Fruit fly (Drosophila melanogaster) whole organism, embryonic: ENCODE results near the gene in.
A peak's percentile ranks its signal among the peaks of the same experiment; 100 is the strongest.

ENCODE experiments used
- Ada2b ChIP-seq: fragments of 200-800 bp; sonication (Bioruptor generic); IDR thresholded peaks from 2 replicates; pipeline ENCODE4 v1.3.6; 2022; ENCODE audit warnings: missing biosample characterization, missing genetic modification characterization
- CG11696 ChIP-seq: fragments of 200-800 bp; sonication (Bioruptor generic); IDR thresholded peaks from 2 replicates; pipeline ENCODE4 v1.3.6; 2022; ENCODE audit warnings: missing biosample characterization, missing genetic modification characterization
- CG11723 ChIP-seq: fragments of 200-800 bp; sonication (Bioruptor generic); optimal IDR thresholded peaks from 2 replicates; lab custom pipeline; 2017; ENCODE audit warnings: missing biosample characterization, mild to moderate bottlenecking, missing genetic modification characterization
- CG12299 ChIP-seq: fragments of 200-800 bp; sonication (Bioruptor generic); optimal IDR thresholded peaks from 2 replicates; lab custom pipeline; 2018; ENCODE audit warnings: missing biosample characterization, mild to moderate bottlenecking, missing genetic modification characterization
- CG12942 ChIP-seq: fragments of 200-800 bp; sonication (Bioruptor generic); optimal IDR thresholded peaks from 3 replicates; lab custom pipeline; 2016; ENCODE audit warnings: missing biosample characterization, missing genetic modification characterization
- CG18599 ChIP-seq: fragments of 200-800 bp; sonication (Bioruptor generic); optimal IDR thresholded peaks from 3 replicates; lab custom pipeline; 2017; ENCODE audit warnings: missing biosample characterization, missing genetic modification characterization, mild to moderate bottlenecking, moderate library complexity, missing genetic modification reagents
- CG30020 ChIP-seq: fragments of 200-800 bp; optimal IDR thresholded peaks from 2 replicates; lab custom pipeline; 2019; ENCODE audit warnings: missing biosample characterization, mild to moderate bottlenecking, missing genetic modification characterization, moderate library complexity
- CG30431 ChIP-seq: fragments of 200-800 bp; sonication (Bioruptor generic); optimal IDR thresholded peaks from 2 replicates; lab custom pipeline; 2017; ENCODE audit warnings: missing biosample characterization, missing genetic modification characterization
- CG31441 ChIP-seq: fragments of 200-800 bp; sonication (Bioruptor generic); IDR thresholded peaks from 2 replicates; pipeline ENCODE4 v1.3.6; 2022; ENCODE audit warnings: missing biosample characterization, missing genetic modification characterization
- CG32772 ChIP-seq: fragments of 200-800 bp; sonication (Bioruptor generic); IDR thresholded peaks from 2 replicates; pipeline ENCODE4 v1.3.6; 2022; ENCODE audit warnings: missing biosample characterization, missing genetic modification characterization
- CG33213 ChIP-seq: fragments of 200-800 bp; sonication (Bioruptor generic); optimal IDR thresholded peaks from 3 replicates; lab custom pipeline; 2016; ENCODE audit warnings: missing biosample characterization, missing genetic modification characterization
- CG3407 ChIP-seq: fragments of 200-800 bp; sonication (Bioruptor generic); optimal IDR thresholded peaks from 2 replicates; lab custom pipeline; 2018; ENCODE audit warnings: missing biosample characterization, mild to moderate bottlenecking, missing genetic modification characterization
- CG4282 ChIP-seq: fragments of 200-800 bp; sonication (Bioruptor generic); optimal IDR thresholded peaks from 2 replicates; lab custom pipeline; 2016; ENCODE audit warnings: missing biosample characterization, missing genetic modification characterization
- CG4730 ChIP-seq: fragments of 200-800 bp; sonication (Bioruptor generic); IDR thresholded peaks from 2 replicates; pipeline ENCODE4 v1.3.6; 2022; ENCODE audit warnings: missing biosample characterization, missing genetic modification characterization
- CG8388 ChIP-seq: fragments of 200-800 bp; sonication (Bioruptor generic); optimal IDR thresholded peaks from 2 replicates; lab custom pipeline; 2019; ENCODE audit warnings: missing biosample characterization, mild to moderate bottlenecking, missing genetic modification characterization, moderate library complexity
- CG9817 ChIP-seq: fragments of 200-800 bp; sonication (Bioruptor generic); optimal IDR thresholded peaks from 2 replicates; lab custom pipeline; 2018; ENCODE audit warnings: missing biosample characterization, mild to moderate bottlenecking, missing genetic modification characterization, moderate library complexity
- CG9932 ChIP-seq: fragments of 200-800 bp; sonication (Bioruptor generic); IDR thresholded peaks from 2 replicates; pipeline ENCODE4 v1.3.6; 2022; ENCODE audit warnings: missing biosample characterization, missing genetic modification characterization
- CHES-1-like ChIP-seq: fragments of 200-800 bp; sonication (Bioruptor generic); optimal IDR thresholded peaks from 2 replicates; lab custom pipeline; 2016; ENCODE audit warnings: missing biosample characterization, missing genetic modification characterization
- Dad ChIP-seq: fragments of 200-800 bp; sonication (Bioruptor generic); optimal IDR thresholded peaks from 3 replicates; lab custom pipeline; 2016; ENCODE audit warnings: missing biosample characterization, missing genetic modification characterization
- Doc3 ChIP-seq: fragments of 200-800 bp; sonication (Bioruptor generic); IDR thresholded peaks from 3 replicates; pipeline ENCODE4 v1.3.6; 2022; ENCODE audit warnings: missing biosample characterization, missing genetic modification characterization; ENCODE audit not compliant: partially characterized antibody
- Fer3 ChIP-seq: fragments of 200-800 bp; sonication (Bioruptor generic); optimal IDR thresholded peaks from 2 replicates; lab custom pipeline; 2018; ENCODE audit warnings: missing biosample characterization, mild to moderate bottlenecking, missing genetic modification characterization, moderate library complexity
- GATAe ChIP-seq: fragments of 200-800 bp; sonication (Bioruptor generic); conservative IDR thresholded peaks from 2 replicates; pipeline ENCODE4 v1.3.6; 2022; ENCODE audit warnings: missing biosample characterization, missing genetic modification characterization
- Hr51 ChIP-seq, 2 experiments: fragments of 200-800 bp; sonication (Bioruptor generic); optimal IDR thresholded peaks; 2 replicates in 1 of 2; 3 replicates in 1 of 2; lab custom pipeline; 2016 to 2018; ENCODE audit warnings: missing biosample characterization in 2 of 2, missing genetic modification characterization in 2 of 2, mild to moderate bottlenecking in 1 of 2, moderate library complexity in 1 of 2
- Mes4 ChIP-seq: fragments of 200-800 bp; sonication (Bioruptor generic); optimal IDR thresholded peaks from 2 replicates; lab custom pipeline; 2016; ENCODE audit warnings: missing biosample characterization, missing genetic modification characterization
- Opbp ChIP-seq: fragments of 200-800 bp; sonication (Bioruptor generic); IDR thresholded peaks from 3 replicates; pipeline ENCODE4 v1.3.6; 2022; ENCODE audit warnings: missing biosample characterization, missing genetic modification characterization; ENCODE audit not compliant: partially characterized antibody
- Ravus ChIP-seq: fragments of 200-800 bp; sonication (Bioruptor generic); IDR thresholded peaks from 2 replicates; pipeline ENCODE4 v1.3.6; 2022; ENCODE audit warnings: missing biosample characterization, missing genetic modification characterization
- Taf1 ChIP-seq: fragments of 200-800 bp; sonication (Bioruptor generic); IDR thresholded peaks from 2 replicates; pipeline ENCODE4 v1.3.6; 2022; ENCODE audit warnings: missing biosample characterization, missing genetic modification characterization
- Tbp ChIP-seq: fragments of >200 bp; optimal IDR thresholded peaks from 2 replicates; lab custom pipeline; 2018; ENCODE audit warnings: missing biosample characterization, missing genetic modification characterization
- Vsx1 ChIP-seq: fragments of 200-800 bp; sonication (Bioruptor generic); optimal IDR thresholded peaks from 2 replicates; lab custom pipeline; 2017; ENCODE audit warnings: missing biosample characterization, mild to moderate bottlenecking, missing genetic modification characterization, missing genetic modification reagents
- Xbp1 ChIP-seq: fragments of 200-800 bp; sonication (Bioruptor generic); optimal IDR thresholded peaks from 3 replicates; lab custom pipeline; 2016; ENCODE audit warnings: missing biosample characterization, mild to moderate bottlenecking, missing genetic modification characterization
- YL-1 ChIP-seq: fragments of 200-800 bp; sonication (Bioruptor generic); optimal IDR thresholded peaks from 3 replicates; lab custom pipeline; 2017; ENCODE audit warnings: missing biosample characterization, mild to moderate bottlenecking, missing genetic modification characterization
- ap ChIP-seq: fragments of 200-800 bp; sonication (Bioruptor generic); IDR thresholded peaks from 2 replicates; pipeline ENCODE4 v1.3.6; 2022; ENCODE audit warnings: missing biosample characterization, missing genetic modification characterization
- bcd ChIP-seq: fragments of 200-800 bp; sonication (Bioruptor generic); optimal IDR thresholded peaks from 2 replicates; lab custom pipeline; 2017; ENCODE audit warnings: missing biosample characterization, mild to moderate bottlenecking, missing genetic modification characterization
- croc ChIP-seq: fragments of 200-800 bp; sonication (Bioruptor generic); conservative IDR thresholded peaks from 3 replicates; pipeline ENCODE4 v1.3.6; 2022; ENCODE audit warnings: missing biosample characterization, missing genetic modification characterization
- da ChIP-seq: fragments of 200-800 bp; sonication (Bioruptor generic); optimal IDR thresholded peaks from 2 replicates; lab custom pipeline; 2016; ENCODE audit warnings: missing biosample characterization, missing genetic modification characterization
- danr ChIP-seq: fragments of 200-800 bp; sonication (Bioruptor generic); IDR thresholded peaks from 2 replicates; pipeline ENCODE4 v1.3.6; 2022; ENCODE audit warnings: missing biosample characterization, missing genetic modification characterization
- dati ChIP-seq: fragments of 200-800 bp; sonication (Bioruptor generic); IDR thresholded peaks from 2 replicates; pipeline ENCODE4 v1.3.6; 2022; ENCODE audit warnings: missing biosample characterization, missing genetic modification characterization
- dpn ChIP-seq, 2 experiments: fragments of 200-800 bp; sonication (Bioruptor generic); optimal IDR thresholded peaks; 3 replicates each; lab custom pipeline; 2016; ENCODE audit warnings: missing biosample characterization in 2 of 2, missing genetic modification characterization in 2 of 2
- gem ChIP-seq: fragments of 200-800 bp; sonication (Bioruptor generic); optimal IDR thresholded peaks from 2 replicates; lab custom pipeline; 2019; ENCODE audit warnings: missing biosample characterization, mild to moderate bottlenecking, missing genetic modification characterization, moderate library complexity
- knrl ChIP-seq: fragments of 200-800 bp; sonication (Bioruptor generic); IDR thresholded peaks from 3 replicates; pipeline ENCODE4 v1.3.6; 2022; ENCODE audit warnings: missing biosample characterization, missing genetic modification characterization; ENCODE audit not compliant: partially characterized antibody
- lab ChIP-seq: fragments of 200-800 bp; sonication (Bioruptor generic); optimal IDR thresholded peaks from 3 replicates; lab custom pipeline; 2017; ENCODE audit warnings: missing biosample characterization, missing genetic modification characterization, mild to moderate bottlenecking, moderate library complexity, missing genetic modification reagents
- prd ChIP-seq, 3 experiments: fragments of >200 bp in 2 of 3; fragments of 200-800 bp in 1 of 3; sonication (Bioruptor generic) in 1 of 3; optimal IDR thresholded peaks in 2 of 3; IDR thresholded peaks in 1 of 3; 2 replicates in 2 of 3; 3 replicates in 1 of 3; pipeline versions ENCODE4 v1.3.6 to Lab custom; 2017 to 2022; ENCODE audit warnings: missing biosample characterization in 1 of 3, missing genetic modification characterization in 1 of 3
- psq ChIP-seq: fragments of 200-800 bp; sonication (Bioruptor generic); optimal IDR thresholded peaks from 2 replicates; lab custom pipeline; 2017; ENCODE audit warnings: missing biosample characterization, missing genetic modification characterization
- rib ChIP-seq: fragments of 200-800 bp; sonication (Bioruptor generic); IDR thresholded peaks from 2 replicates; pipeline ENCODE4 v1.3.6; 2022; ENCODE audit warnings: missing biosample characterization, missing genetic modification characterization
- row ChIP-seq: fragments of 200-800 bp; sonication (Bioruptor generic); IDR thresholded peaks from 3 replicates; pipeline ENCODE4 v1.3.6; 2022; ENCODE audit warnings: missing biosample characterization, missing genetic modification characterization
- sens ChIP-seq: fragments of 200-800 bp; sonication (Bioruptor generic); peaks from one replicate; lab custom pipeline; 2016; ENCODE audit warnings: missing biosample characterization, missing genetic modification characterization
- slou ChIP-seq: fragments of 200-800 bp; sonication (Bioruptor generic); optimal IDR thresholded peaks from 3 replicates; lab custom pipeline; 2016; ENCODE audit warnings: missing biosample characterization, missing genetic modification characterization
- slp2 ChIP-seq: fragments of 200-800 bp; sonication (Bioruptor generic); optimal IDR thresholded peaks from 2 replicates; lab custom pipeline; 2016; ENCODE audit warnings: missing biosample characterization, missing genetic modification characterization
- ssp ChIP-seq: fragments of 200-800 bp; sonication (Bioruptor generic); IDR thresholded peaks from 2 replicates; pipeline ENCODE4 v1.3.6; 2022; ENCODE audit warnings: missing biosample characterization, missing genetic modification characterization
- toy ChIP-seq: fragments of 200-800 bp; sonication (Bioruptor generic); IDR thresholded peaks from 2 replicates; pipeline ENCODE4 v1.3.6; 2022; ENCODE audit warnings: missing biosample characterization, missing genetic modification characterization

Gene in

DNA sequence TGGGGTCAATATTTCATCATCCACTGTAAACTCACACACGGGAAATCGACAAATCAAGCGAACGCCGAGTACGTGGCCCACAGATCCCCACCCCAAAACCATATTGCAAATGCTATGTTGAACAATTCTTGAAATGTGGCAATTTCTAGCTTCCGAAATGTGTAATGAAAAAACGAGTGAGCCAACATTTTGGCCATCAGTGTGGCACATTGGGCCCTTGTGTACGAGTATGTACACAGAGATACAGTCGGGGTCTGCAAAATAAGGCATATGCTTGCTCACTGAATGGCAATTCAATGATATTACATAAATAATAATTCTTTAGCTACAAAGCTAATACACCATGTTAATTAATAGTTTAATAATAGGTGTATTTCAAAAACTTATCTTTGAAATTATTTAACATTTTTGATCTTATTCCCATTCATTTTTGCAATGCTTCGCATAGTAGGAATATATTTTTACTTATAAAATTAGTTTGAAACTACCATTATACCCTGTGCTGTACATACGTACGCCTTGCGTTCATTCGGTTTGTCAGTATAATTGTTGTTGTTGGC is 32.6 kb downstream of the in start (continued):
- TF ChIP-seq Hr51 (GFP tag; optimal IDR thresholded peaks at IDR 0.05; lab: Kevin White, UChicago) (peak; percentile 75 to 95), CG30020 (tag; lab: Kevin White, UChicago) (peak; percentile 63), row (GFP tag; lab: Robert Waterston, UW) (peak; percentile 94), CG4282 (GFP tag; lab: Kevin White, UChicago) (peak; percentile 86), lab (GFP tag; lab: Kevin White, UChicago) (peak; percentile 92), CHES-1-like (GFP tag; lab: Kevin White, UChicago) (peak; percentile 71), CG31441 (GFP tag; lab: Robert Waterston, UW) (peak; percentile 93), gem (tag; lab: Kevin White, UChicago) (peak; percentile 93), toy (GFP tag; lab: Robert Waterston, UW) (peak; percentile 73), croc (GFP tag; lab: Robert Waterston, UW) (peak; percentile 72), Mes4 (GFP tag; lab: Kevin White, UChicago) (peak; percentile 62), Taf1 (GFP tag; lab: Robert Waterston, UW) (peak; percentile 67; the same call in 1 of the 2 replicates), CG12942 (GFP tag; lab: Kevin White, UChicago) (peak; percentile 74), CG12299 (peak; percentile 85), CG11696 (peak; percentile 95), slp2 (GFP tag; lab: Kevin White, UChicago) (peak; percentile 73), ap (GFP tag; lab: Robert Waterston, UW) (peak; percentile 24), da (peak; percentile 56), Xbp1 (peak; percentile 91), sens (GFP tag; lab: Kevin White, UChicago) (peak; percentile 95), Vsx1 (GFP tag; lab: Kevin White, UChicago) (peak; percentile 68), CG33213 (GFP tag; lab: Kevin White, UChicago) (peak; percentile 65), CG30431 (GFP tag; lab: Kevin White, UChicago) (peak; percentile 78), CG18599 (GFP tag; lab: Kevin White, UChicago) (peak; percentile 88), Ada2b (GFP tag; lab: Robert Waterston, UW) (peak; percentile 80), danr (GFP tag; lab: Robert Waterston, UW) (peak; percentile 62), Tbp (GFP tag; lab: Kevin White, UChicago) (no peak), CG4730 (GFP tag; lab: Robert Waterston, UW) (peak; percentile 73), psq (GFP tag; lab: Kevin White, UChicago) (peak; percentile 70), dati (no peak; the same call in 1 of the 2 replicates), Ravus (GFP tag; lab: Robert Waterston, UW) (peak; percentile 20), ssp (GFP tag; lab: Robert Waterston, UW) (peak; percentile 70), Doc3 (GFP tag; lab: Robert Waterston, UW) (no peak), knrl (GFP tag; lab: Robert Waterston, UW) (peak; percentile 14; the same call in 1 of the 3 replicates), prd (optimal IDR thresholded peaks at IDR 0.05; lab: Kevin White, UChicago) (no peak), prd (GFP tag; IDR thresholded peaks at IDR 0.05; lab: Robert Waterston, UW) (peak; percentile 88), Opbp (GFP tag; lab: Robert Waterston, UW) (no peak), CG32772 (peak; percentile 66), slou (GFP tag; lab: Kevin White, UChicago) (peak; percentile 82), CG3407 (peak; percentile 65), YL-1 (peak; percentile 47), GATAe (GFP tag; lab: Robert Waterston, UW) (peak; percentile 57; the same call in 1 of the 2 replicates), CG9817 (tag; lab: Kevin White, UChicago) (peak; percentile 82), CG9932 (GFP tag; lab: Robert Waterston, UW) (peak; percentile 90), CG8388 (GFP tag; lab: Kevin White, UChicago) (peak; percentile 82), bcd (peak; percentile 87), rib (GFP tag; lab: Robert Waterston, UW) (peak; percentile 84), Dad (GFP tag; lab: Kevin White, UChicago) (peak; percentile 33), dpn (GFP tag; optimal IDR thresholded peaks at IDR 0.05; lab: Kevin White, UChicago) (peak; percentile 84 to 88), CG11723 (GFP tag; lab: Kevin White, UChicago) (peak; percentile 80), Fer3 (peak; percentile 89)
